Worm (Caenorhabditis elegans) whole organism, midembryonic: Measurements from ENCODE around the gene cgh-1.

Experiments
- flt-1 ChIP-seq: fragments of 200-800 bp; sonication (Bioruptor generic); IDR thresholded peaks from 2 replicates; pipeline ENCODE4 v1.3.6; 2022; ENCODE audit warnings: missing genetic modification characterization, missing compliant biosample characterization
- tab-1 ChIP-seq: fragments of 200-800 bp; sonication (Bioruptor generic); IDR thresholded peaks from 2 replicates; pipeline ENCODE4 v1.3.6; 2022; ENCODE audit warnings: missing genetic modification characterization, missing compliant biosample characterization
- ztf-29 ChIP-seq: fragments of 200-800 bp; sonication (Bioruptor generic); IDR thresholded peaks from 2 replicates; pipeline ENCODE4 v1.3.6; 2022; ENCODE audit warnings: missing genetic modification reagents, missing genetic modification characterization, missing compliant biosample characterization

DNA sequence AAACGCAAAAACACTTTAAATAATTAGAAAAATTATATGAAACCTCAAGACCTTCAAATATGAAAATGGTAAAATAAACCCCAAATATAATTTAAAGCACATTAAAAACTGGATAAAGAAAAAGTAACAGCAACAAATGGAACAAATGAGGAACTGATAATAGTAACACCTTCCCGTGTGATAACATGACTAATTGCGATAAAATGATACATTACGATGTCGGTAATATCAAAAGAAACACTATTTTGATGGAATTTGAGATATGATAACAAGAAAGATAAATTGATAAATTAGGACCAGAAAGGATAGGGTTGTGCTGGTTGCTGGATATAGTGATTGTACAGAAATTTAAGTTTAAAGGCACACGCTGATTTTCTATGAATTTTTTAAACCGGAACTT is 44.4 kb upstream of the cgh-1 start:
- no peak for TF ChIP-seq flt-1
- TF ChIP-seq ztf-29: no peak
- no peak for TF ChIP-seq tab-1 (GFP tag; lab: Robert Waterston, UW)
